Fruit fly (Drosophila melanogaster) whole organism, embryonic: ENCODE data around the gene His3.3B.
A peak's percentile ranks its signal among the peaks of the same experiment; 100 is the strongest.

Source experiments
- BEAF-32 ChIP-seq: fragments of 200-800 bp; sonication (Bioruptor generic); optimal IDR thresholded peaks from 3 replicates; lab custom pipeline; 2017; ENCODE audit warnings: missing biosample characterization, missing genetic modification characterization, mild to moderate bottlenecking, moderate library complexity, missing genetic modification reagents
- Bdp1 ChIP-seq: fragments of 200-800 bp; sonication (Bioruptor generic); optimal IDR thresholded peaks from 3 replicates; lab custom pipeline; 2016; ENCODE audit warnings: missing biosample characterization, missing genetic modification characterization
- CG10959 ChIP-seq: fragments of 200-800 bp; sonication (Bioruptor generic); IDR thresholded peaks from 2 replicates; pipeline ENCODE4 v1.3.6; 2022; ENCODE audit warnings: missing biosample characterization, missing genetic modification characterization
- CG12219 ChIP-seq: fragments of 200-800 bp; sonication (Bioruptor generic); optimal IDR thresholded peaks from 3 replicates; lab custom pipeline; 2018; ENCODE audit warnings: missing biosample characterization, mild to moderate bottlenecking, missing genetic modification characterization
- CG12236 ChIP-seq: fragments of 200-800 bp; sonication (Bioruptor generic); optimal IDR thresholded peaks from 2 replicates; lab custom pipeline; 2016; ENCODE audit warnings: missing biosample characterization, missing genetic modification characterization
- CG13123 ChIP-seq: fragments of 200-800 bp; sonication (Bioruptor generic); optimal IDR thresholded peaks from 2 replicates; lab custom pipeline; 2016; ENCODE audit warnings: missing biosample characterization, missing genetic modification characterization
- CG13624 ChIP-seq: fragments of 200-800 bp; sonication (Bioruptor generic); optimal IDR thresholded peaks from 2 replicates; lab custom pipeline; 2016; ENCODE audit warnings: missing biosample characterization, missing genetic modification characterization
- CG14441 ChIP-seq: fragments of 200-800 bp; sonication (Bioruptor generic); IDR thresholded peaks from 2 replicates; pipeline ENCODE4 v1.3.6; 2022; ENCODE audit warnings: missing biosample characterization, missing genetic modification characterization
- CG15479 ChIP-seq: fragments of 200-800 bp; sonication (Bioruptor generic); optimal IDR thresholded peaks from 3 replicates; lab custom pipeline; 2019; ENCODE audit warnings: missing biosample characterization, mild to moderate bottlenecking, missing genetic modification characterization, moderate library complexity
- CG17186 ChIP-seq: fragments of 200-800 bp; sonication (Bioruptor generic); optimal IDR thresholded peaks from 3 replicates; lab custom pipeline; 2017; ENCODE audit warnings: missing biosample characterization, missing genetic modification reagents, missing genetic modification characterization
- CG18476 ChIP-seq: fragments of 200-800 bp; sonication (Bioruptor generic); optimal IDR thresholded peaks from 2 replicates; lab custom pipeline; 2016; ENCODE audit warnings: missing biosample characterization, mild to moderate bottlenecking, missing genetic modification characterization
- CG18764 ChIP-seq: fragments of 200-800 bp; sonication (Bioruptor generic); optimal IDR thresholded peaks from 3 replicates; lab custom pipeline; 2016; ENCODE audit warnings: missing biosample characterization, missing genetic modification characterization
- CG2129 ChIP-seq: fragments of 200-800 bp; sonication (Bioruptor generic); IDR thresholded peaks from 2 replicates; pipeline ENCODE4 v1.3.6; 2022; ENCODE audit warnings: missing biosample characterization, missing genetic modification characterization; ENCODE audit not compliant: partially characterized antibody
- CG34224 ChIP-seq: fragments of 200-800 bp; sonication (Bioruptor generic); IDR thresholded peaks from 3 replicates; pipeline ENCODE4 v1.3.6; 2022; ENCODE audit warnings: missing biosample characterization, missing genetic modification characterization; ENCODE audit not compliant: partially characterized antibody
- CG3847 ChIP-seq: fragments of 200-800 bp; sonication (Bioruptor generic); IDR thresholded peaks from 2 replicates; pipeline ENCODE4 v1.3.6; 2022; ENCODE audit warnings: missing biosample characterization, missing genetic modification characterization
- CG4360 ChIP-seq: fragments of 200-800 bp; sonication (Bioruptor generic); IDR thresholded peaks from 2 replicates; pipeline ENCODE4 v1.3.6; 2022; ENCODE audit warnings: missing biosample characterization, missing genetic modification characterization
- CG5245 ChIP-seq: fragments of 200-800 bp; sonication (Bioruptor generic); optimal IDR thresholded peaks from 3 replicates; lab custom pipeline; 2016; ENCODE audit warnings: missing biosample characterization, missing genetic modification characterization
- CG6254 ChIP-seq: fragments of 200-800 bp; sonication (Bioruptor generic); optimal IDR thresholded peaks from 3 replicates; lab custom pipeline; 2017; ENCODE audit warnings: mild to moderate bottlenecking, missing biosample characterization, missing genetic modification reagents, missing genetic modification characterization
- CG6683 ChIP-seq: fragments of 200-800 bp; sonication (Bioruptor generic); optimal IDR thresholded peaks from 2 replicates; lab custom pipeline; 2017; ENCODE audit warnings: missing biosample characterization, mild to moderate bottlenecking, missing genetic modification characterization, missing genetic modification reagents
- CG6813 ChIP-seq: fragments of 200-800 bp; sonication (Bioruptor generic); optimal IDR thresholded peaks from 2 replicates; lab custom pipeline; 2017; ENCODE audit warnings: missing biosample characterization, missing genetic modification characterization, mild to moderate bottlenecking, moderate library complexity, missing genetic modification reagents
- CG7271 ChIP-seq: fragments of 200-800 bp; sonication (Bioruptor generic); optimal IDR thresholded peaks from 2 replicates; lab custom pipeline; 2018; ENCODE audit warnings: missing biosample characterization, mild to moderate bottlenecking, missing genetic modification characterization, moderate library complexity
- CG7745 ChIP-seq: fragments of 200-800 bp; sonication (Bioruptor generic); optimal IDR thresholded peaks from 2 replicates; lab custom pipeline; 2018; ENCODE audit warnings: missing biosample characterization, mild to moderate bottlenecking, missing genetic modification characterization, moderate library complexity
- CG7786 ChIP-seq: fragments of 200-800 bp; sonication (Bioruptor generic); optimal IDR thresholded peaks from 2 replicates; lab custom pipeline; 2016; ENCODE audit warnings: missing biosample characterization, missing genetic modification characterization
- CG7963 ChIP-seq: fragments of 200-800 bp; sonication (Bioruptor generic); IDR thresholded peaks from 3 replicates; pipeline ENCODE4 v1.3.6; 2022; ENCODE audit warnings: missing biosample characterization, missing genetic modification characterization; ENCODE audit not compliant: partially characterized antibody
- CG8290 ChIP-seq, 3 experiments: fragments of 200-800 bp; sonication (Bioruptor generic); optimal IDR thresholded peaks; 2 replicates each; lab custom pipeline; 2016 to 2019; ENCODE audit warnings: missing biosample characterization in 3 of 3, missing genetic modification characterization in 3 of 3, mild to moderate bottlenecking in 2 of 3, moderate library complexity in 1 of 3
- CG9609 ChIP-seq: fragments of 200-800 bp; sonication (Bioruptor generic); optimal IDR thresholded peaks from 3 replicates; lab custom pipeline; 2016; ENCODE audit warnings: missing biosample characterization, missing genetic modification characterization
- CG9727 ChIP-seq: fragments of 200-800 bp; sonication (Bioruptor generic); optimal IDR thresholded peaks from 3 replicates; lab custom pipeline; 2017; ENCODE audit warnings: missing biosample characterization, mild to moderate bottlenecking, missing genetic modification characterization
- CkIIα-i1 ChIP-seq: fragments of 200-800 bp; sonication (Bioruptor generic); IDR thresholded peaks from 2 replicates; pipeline ENCODE4 v1.3.6; 2022; ENCODE audit warnings: missing biosample characterization, missing genetic modification characterization
- D ChIP-seq, 2 experiments: fragments of 200-800 bp in 1 of 2; fragments of >200 bp in 1 of 2; sonication (Bioruptor generic) in 1 of 2; optimal IDR thresholded peaks; 2 replicates in 1 of 2; 3 replicates in 1 of 2; lab custom pipeline; 2017; ENCODE audit warnings: mild to moderate bottlenecking in 1 of 2, missing biosample characterization in 1 of 2, missing genetic modification characterization in 1 of 2, missing genetic modification reagents in 1 of 2
- Doc2 ChIP-seq: fragments of 200-800 bp; sonication (Bioruptor generic); IDR thresholded peaks from 2 replicates; pipeline ENCODE4 v1.3.6; 2022; ENCODE audit warnings: missing biosample characterization, missing genetic modification characterization
- Dref ChIP-seq: fragments of 200-800 bp; sonication (Bioruptor generic); IDR thresholded peaks from 2 replicates; pipeline ENCODE4 v1.3.6; 2022; ENCODE audit warnings: missing biosample characterization, missing genetic modification characterization
- ERR ChIP-seq: fragments of 200-800 bp; sonication (Bioruptor generic); optimal IDR thresholded peaks from 2 replicates; lab custom pipeline; 2016; ENCODE audit warnings: missing biosample characterization, missing genetic modification characterization
- Hr51 ChIP-seq, 2 experiments: fragments of 200-800 bp; sonication (Bioruptor generic); optimal IDR thresholded peaks; 2 replicates in 1 of 2; 3 replicates in 1 of 2; lab custom pipeline; 2016 to 2018; ENCODE audit warnings: missing biosample characterization in 2 of 2, missing genetic modification characterization in 2 of 2, mild to moderate bottlenecking in 1 of 2, moderate library complexity in 1 of 2
- Mes4 ChIP-seq: fragments of 200-800 bp; sonication (Bioruptor generic); optimal IDR thresholded peaks from 2 replicates; lab custom pipeline; 2016; ENCODE audit warnings: missing biosample characterization, missing genetic modification characterization
- YL-1 ChIP-seq: fragments of 200-800 bp; sonication (Bioruptor generic); optimal IDR thresholded peaks from 3 replicates; lab custom pipeline; 2017; ENCODE audit warnings: missing biosample characterization, mild to moderate bottlenecking, missing genetic modification characterization
- ase ChIP-seq: fragments of 200-800 bp; sonication (Bioruptor generic); IDR thresholded peaks from 3 replicates; pipeline ENCODE4 v1.3.6; 2022; ENCODE audit warnings: missing biosample characterization, missing genetic modification characterization
- ato ChIP-seq: fragments of 200-800 bp; sonication (Bioruptor generic); IDR thresholded peaks from 2 replicates; pipeline ENCODE4 v1.3.6; 2022; ENCODE audit warnings: missing biosample characterization, missing genetic modification characterization; ENCODE audit not compliant: partially characterized antibody
- bigmax ChIP-seq: fragments of 200-800 bp; sonication (Bioruptor generic); optimal IDR thresholded peaks from 2 replicates; lab custom pipeline; 2018; ENCODE audit warnings: missing biosample characterization, mild to moderate bottlenecking, missing genetic modification characterization
- crp ChIP-seq, 2 experiments: fragments of 200-800 bp; sonication (Bioruptor generic); optimal IDR thresholded peaks; 2 replicates in 1 of 2; 3 replicates in 1 of 2; lab custom pipeline; 2017; ENCODE audit warnings: missing biosample characterization in 2 of 2, missing genetic modification characterization in 2 of 2, mild to moderate bottlenecking in 1 of 2, moderate library complexity in 1 of 2
- dan ChIP-seq: fragments of 200-800 bp; sonication (Bioruptor generic); IDR thresholded peaks from 2 replicates; pipeline ENCODE4 v1.3.6; 2022; ENCODE audit warnings: missing biosample characterization, missing genetic modification characterization
- dpn ChIP-seq, 2 experiments: fragments of 200-800 bp; sonication (Bioruptor generic); optimal IDR thresholded peaks; 3 replicates each; lab custom pipeline; 2016; ENCODE audit warnings: missing biosample characterization in 2 of 2, missing genetic modification characterization in 2 of 2
- gcm2 ChIP-seq: fragments of 200-800 bp; sonication (Bioruptor generic); optimal IDR thresholded peaks from 2 replicates; lab custom pipeline; 2016; ENCODE audit warnings: missing biosample characterization, missing genetic modification characterization
- gsb-n ChIP-seq: fragments of 200-800 bp; sonication (Bioruptor generic); optimal IDR thresholded peaks from 3 replicates; lab custom pipeline; 2018; ENCODE audit warnings: missing biosample characterization, mild to moderate bottlenecking, missing genetic modification characterization
- hbn ChIP-seq: fragments of 200-800 bp; sonication (Bioruptor generic); IDR thresholded peaks from 2 replicates; pipeline ENCODE4 v1.3.6; 2022; ENCODE audit warnings: missing biosample characterization, missing genetic modification characterization; ENCODE audit not compliant: partially characterized antibody
- ind ChIP-seq: fragments of 200-800 bp; sonication (Bioruptor generic); optimal IDR thresholded peaks from 3 replicates; lab custom pipeline; 2016; ENCODE audit warnings: missing biosample characterization, missing genetic modification characterization
- mirr ChIP-seq: fragments of 200-800 bp; sonication (Bioruptor generic); optimal IDR thresholded peaks from 3 replicates; lab custom pipeline; 2018; ENCODE audit warnings: missing biosample characterization, mild to moderate bottlenecking, missing genetic modification characterization
- pzg ChIP-seq: fragments of 200-800 bp; sonication (Bioruptor generic); optimal IDR thresholded peaks from 3 replicates; lab custom pipeline; 2018; ENCODE audit warnings: missing biosample characterization, mild to moderate bottlenecking, missing genetic modification characterization, moderate library complexity
- repo ChIP-seq: fragments of 200-800 bp; sonication (Bioruptor generic); optimal IDR thresholded peaks from 2 replicates; lab custom pipeline; 2016; ENCODE audit warnings: missing biosample characterization, missing genetic modification characterization
- zen ChIP-seq: fragments of 200-800 bp; sonication (Bioruptor generic); optimal IDR thresholded peaks from 3 replicates; lab custom pipeline; 2018; ENCODE audit warnings: missing biosample characterization, mild to moderate bottlenecking, missing genetic modification characterization, moderate library complexity

Gene His3.3B

DNA sequence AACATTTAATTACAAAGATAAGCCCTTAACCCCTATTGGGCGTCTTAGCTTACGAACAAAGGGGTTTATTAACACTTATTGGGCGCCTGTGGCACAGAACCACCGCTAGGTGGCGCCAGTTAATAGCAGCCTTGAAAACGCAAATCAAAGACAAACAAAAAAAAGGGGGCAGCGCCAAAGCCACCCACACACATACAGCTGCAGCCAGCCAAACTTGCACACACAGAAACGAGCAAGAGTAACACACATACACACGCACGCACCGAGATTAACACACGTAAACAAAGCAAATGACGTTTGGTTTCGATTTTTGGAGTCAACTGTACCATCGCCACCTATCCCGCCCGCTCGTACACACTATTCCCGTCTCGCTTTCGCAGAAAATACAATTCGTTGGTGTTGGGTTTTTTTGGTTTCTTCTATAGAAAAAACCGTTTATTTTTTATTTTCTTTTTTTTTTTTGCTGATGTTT, 4.3 kb downstream of the His3.3B start (continued):
- no peak for TF ChIP-seq CG5245 (GFP tag; lab: Kevin White, UChicago)
- no peak for TF ChIP-seq Bdp1 (GFP tag; lab: Kevin White, UChicago)
- peak; percentile 67 for TF ChIP-seq mirr (GFP tag; lab: Kevin White, UChicago)
- TF ChIP-seq ase, result 0 out of 3 replicates have a peak, but pooled peaks have one; percentile 12
- no peak for TF ChIP-seq CG12219
- TF ChIP-seq CG9609 (GFP tag; lab: Kevin White, UChicago), result no peak
- peak; percentile 58 for TF ChIP-seq YL-1 (GFP tag; lab: Kevin White, UChicago)
- peak; percentile 30 for TF ChIP-seq CG9727 (GFP tag; lab: Kevin White, UChicago)
- TF ChIP-seq dpn (GFP tag; optimal IDR thresholded peaks at IDR 0.05; lab: Kevin White, UChicago), result peak; percentile 9 to 24
- peak; percentile 36 for TF ChIP-seq CG3847 (GFP tag; lab: Robert Waterston, UW)
- peak; percentile 10 for TF ChIP-seq pzg (GFP tag; lab: Kevin White, UChicago)
- no peak for TF ChIP-seq Doc2 (GFP tag; lab: Robert Waterston, UW)
- TF ChIP-seq CG6813, result no peak
- no peak for TF ChIP-seq CG7745
- TF ChIP-seq Dref, result no peak
- TF ChIP-seq BEAF-32 (GFP tag; lab: Kevin White, UChicago), result peak; percentile 5
- no peak for TF ChIP-seq ato (GFP tag; lab: Robert Waterston, UW)
- TF ChIP-seq CG15479 (GFP tag; lab: Kevin White, UChicago), result no peak
- TF ChIP-seq hbn (GFP tag; lab: Robert Waterston, UW), result no peak
- TF ChIP-seq CG12236, result no peak
- TF ChIP-seq CG7271, result no peak
- TF ChIP-seq CG8290 (GFP tag; optimal IDR thresholded peaks at IDR 0.05; lab: Kevin White, UChicago), result peak; percentile 3
- no peak for TF ChIP-seq CG8290 (tag; optimal IDR thresholded peaks at IDR 0.05; lab: Kevin White, UChicago)
- TF ChIP-seq CkIIα-i1, result no peak
- TF ChIP-seq CG7786 (GFP tag; lab: Kevin White, UChicago), result no peak
- TF ChIP-seq CG17186 (GFP tag; lab: Kevin White, UChicago), result peak; percentile 33
- TF ChIP-seq CG14441, result peak; percentile 53
- no peak for TF ChIP-seq dan (GFP tag; lab: Robert Waterston, UW)
- TF ChIP-seq crp (GFP tag; optimal IDR thresholded peaks at IDR 0.05; lab: Kevin White, UChicago), result no peak
- TF ChIP-seq gsb-n (tag; lab: Kevin White, UChicago), result no peak
- no peak for TF ChIP-seq CG6254 (GFP tag; lab: Kevin White, UChicago)
- no peak for TF ChIP-seq gcm2 (GFP tag; lab: Kevin White, UChicago)
- TF ChIP-seq Mes4, result no peak
- no peak for TF ChIP-seq Hr51 (GFP tag; optimal IDR thresholded peaks at IDR 0.05; lab: Kevin White, UChicago)
- peak; percentile 57 for TF ChIP-seq CG13624 (GFP tag; lab: Kevin White, UChicago)
- TF ChIP-seq CG18476 (GFP tag; lab: Kevin White, UChicago), result no peak
- TF ChIP-seq CG2129 (GFP tag; lab: Robert Waterston, UW), result no peak
- no peak for TF ChIP-seq CG4360 (GFP tag; lab: Robert Waterston, UW)
- TF ChIP-seq repo (GFP tag; lab: Kevin White, UChicago), result no peak
- TF ChIP-seq zen (tag; lab: Kevin White, UChicago), result no peak
- peak; percentile 41 for TF ChIP-seq ERR (GFP tag; lab: Kevin White, UChicago)
- TF ChIP-seq CG18764, result no peak
- no peak for TF ChIP-seq CG6683
- no peak; the same call in 2 of the 3 replicates for TF ChIP-seq CG34224 (GFP tag; lab: Robert Waterston, UW)
- peak; percentile 71 for TF ChIP-seq CG10959 (GFP tag; lab: Robert Waterston, UW)
- TF ChIP-seq CG13123 (GFP tag; lab: Kevin White, UChicago), result peak; percentile 33
- peak; percentile 22 for TF ChIP-seq ind (GFP tag; lab: Kevin White, UChicago)
- no peak for TF ChIP-seq bigmax (GFP tag; lab: Kevin White, UChicago)
- no peak for TF ChIP-seq CG7963 (GFP tag; lab: Robert Waterston, UW)
- TF ChIP-seq D (optimal IDR thresholded peaks at IDR 0.05; lab: Kevin White, UChicago), result no peak
- no peak for TF ChIP-seq D (GFP tag; optimal IDR thresholded peaks at IDR 0.05; lab: Kevin White, UChicago)
